Worm (Caenorhabditis elegans): ENCODE results near the gene rei-2.

- TF ChIP-seq efl-3 (GFP tag; optimal IDR thresholded peaks at IDR 0.05) (no peak), nhr-11 (tag; optimal IDR thresholded peaks at IDR 0.05) (no peak), blmp-1 (tag; optimal IDR thresholded peaks at IDR 0.05) (no peak)
These were observed 23.9 kb downstream of the rei-2 start for ce11 chrX:1064064-1064463.

Data from whole organism, L1 larva.